Fruit fly (Drosophila melanogaster) whole organism, embryonic: ENCODE data around the gene CG4596.
A peak's percentile ranks its signal among the peaks of the same experiment; 100 is the strongest.

ENCODE experiments used
- Atf6 ChIP-seq: fragments of 200-800 bp; sonication (Bioruptor generic); IDR thresholded peaks from 2 replicates; pipeline ENCODE4 v1.3.6; 2022; ENCODE audit warnings: missing biosample characterization, missing genetic modification characterization
- CG10321 ChIP-seq: fragments of 200-800 bp; sonication (Bioruptor generic); IDR thresholded peaks from 2 replicates; pipeline ENCODE4 v1.3.6; 2022; ENCODE audit warnings: missing biosample characterization, missing genetic modification characterization
- CG11093 ChIP-seq: fragments of 200-800 bp; sonication (Bioruptor generic); IDR thresholded peaks from 3 replicates; pipeline ENCODE4 v1.3.6; 2022; ENCODE audit warnings: missing biosample characterization, missing genetic modification characterization
- CG13424 ChIP-seq: fragments of 200-800 bp; sonication (Bioruptor generic); optimal IDR thresholded peaks from 2 replicates; lab custom pipeline; 2019; ENCODE audit warnings: missing biosample characterization, mild to moderate bottlenecking, missing genetic modification characterization, moderate library complexity
- CG15514 ChIP-seq: fragments of 200-800 bp; sonication (Bioruptor generic); optimal IDR thresholded peaks from 3 replicates; lab custom pipeline; 2017; ENCODE audit warnings: missing biosample characterization, missing genetic modification characterization, mild to moderate bottlenecking, moderate library complexity, missing genetic modification reagents
- CG16863 ChIP-seq: fragments of 200-800 bp; sonication (Bioruptor generic); optimal IDR thresholded peaks from 3 replicates; lab custom pipeline; 2016; ENCODE audit warnings: missing biosample characterization, missing genetic modification characterization
- CG17361 ChIP-seq: fragments of 200-800 bp; sonication (Bioruptor generic); IDR thresholded peaks from 3 replicates; pipeline ENCODE4 v1.3.6; 2022; ENCODE audit warnings: missing biosample characterization, missing genetic modification characterization
- CG17385 ChIP-seq: fragments of 200-800 bp; sonication (Bioruptor generic); optimal IDR thresholded peaks from 3 replicates; lab custom pipeline; 2018; ENCODE audit warnings: missing biosample characterization, mild to moderate bottlenecking, missing genetic modification characterization
- CG18262 ChIP-seq: fragments of 200-800 bp; optimal IDR thresholded peaks from 3 replicates; lab custom pipeline; 2019; ENCODE audit warnings: missing biosample characterization, mild to moderate bottlenecking, missing genetic modification characterization, moderate library complexity
- CG2120 ChIP-seq: fragments of 200-800 bp; sonication (Bioruptor generic); optimal IDR thresholded peaks from 3 replicates; lab custom pipeline; 2016; ENCODE audit warnings: missing biosample characterization, missing genetic modification characterization
- CG32532 ChIP-seq: fragments of 200-800 bp; sonication (Bioruptor generic); IDR thresholded peaks from 2 replicates; pipeline ENCODE4 v1.3.6; 2022; ENCODE audit warnings: missing biosample characterization, missing genetic modification characterization
- CG6683 ChIP-seq: fragments of 200-800 bp; sonication (Bioruptor generic); optimal IDR thresholded peaks from 2 replicates; lab custom pipeline; 2017; ENCODE audit warnings: missing biosample characterization, mild to moderate bottlenecking, missing genetic modification characterization, missing genetic modification reagents
- CG7987 ChIP-seq: fragments of 200-800 bp; sonication (Bioruptor generic); optimal IDR thresholded peaks from 2 replicates; lab custom pipeline; 2018; ENCODE audit warnings: missing biosample characterization, mild to moderate bottlenecking, missing genetic modification characterization, moderate library complexity
- CG8290 ChIP-seq, 3 experiments: fragments of 200-800 bp; sonication (Bioruptor generic); optimal IDR thresholded peaks; 2 replicates each; lab custom pipeline; 2016 to 2019; ENCODE audit warnings: missing biosample characterization in 3 of 3, missing genetic modification characterization in 3 of 3, mild to moderate bottlenecking in 2 of 3, moderate library complexity in 1 of 3
- D ChIP-seq, 2 experiments: fragments of 200-800 bp in 1 of 2; fragments of >200 bp in 1 of 2; sonication (Bioruptor generic) in 1 of 2; optimal IDR thresholded peaks; 2 replicates in 1 of 2; 3 replicates in 1 of 2; lab custom pipeline; 2017; ENCODE audit warnings: mild to moderate bottlenecking in 1 of 2, missing biosample characterization in 1 of 2, missing genetic modification characterization in 1 of 2, missing genetic modification reagents in 1 of 2
- Dip2 ChIP-seq: fragments of 200-800 bp; sonication (Bioruptor generic); IDR thresholded peaks from 2 replicates; pipeline ENCODE4 v1.3.6; 2022; ENCODE audit warnings: missing biosample characterization, missing genetic modification characterization
- Doc2 ChIP-seq: fragments of 200-800 bp; sonication (Bioruptor generic); IDR thresholded peaks from 2 replicates; pipeline ENCODE4 v1.3.6; 2022; ENCODE audit warnings: missing biosample characterization, missing genetic modification characterization
- Elba2 ChIP-seq: fragments of 200-800 bp; sonication (Bioruptor generic); optimal IDR thresholded peaks from 3 replicates; lab custom pipeline; 2016; ENCODE audit warnings: missing biosample characterization, missing genetic modification characterization
- Ets97D ChIP-seq: fragments of 200-800 bp; sonication (Bioruptor generic); optimal IDR thresholded peaks from 3 replicates; lab custom pipeline; 2016; ENCODE audit warnings: missing biosample characterization, missing genetic modification characterization
- H15 ChIP-seq: fragments of 200-800 bp; sonication (Bioruptor generic); IDR thresholded peaks from 3 replicates; pipeline ENCODE4 v1.3.6; 2022; ENCODE audit warnings: missing biosample characterization, missing genetic modification characterization
- MESR4 ChIP-seq: fragments of 200-800 bp; sonication (Bioruptor generic); optimal IDR thresholded peaks from 2 replicates; lab custom pipeline; 2018; ENCODE audit warnings: missing biosample characterization, mild to moderate bottlenecking, missing genetic modification characterization, moderate library complexity
- Scr ChIP-seq: fragments of 200-800 bp; sonication (Bioruptor generic); IDR thresholded peaks from 2 replicates; pipeline ENCODE4 v1.3.6; 2022; ENCODE audit warnings: missing biosample characterization, missing genetic modification characterization; ENCODE audit not compliant: partially characterized antibody
- Sox100B ChIP-seq: fragments of 200-800 bp; sonication (Bioruptor generic); optimal IDR thresholded peaks from 3 replicates; lab custom pipeline; 2018; ENCODE audit warnings: missing biosample characterization, mild to moderate bottlenecking, missing genetic modification characterization
- Sox102F ChIP-seq: fragments of 200-800 bp; sonication (Bioruptor generic); optimal IDR thresholded peaks from 2 replicates; lab custom pipeline; 2018; ENCODE audit warnings: missing biosample characterization, mild to moderate bottlenecking, missing genetic modification characterization, moderate library complexity
- Trl ChIP-seq, 3 experiments: fragments of >200 bp in 2 of 3; fragments of 200-800 bp in 1 of 3; sonication (Bioruptor generic) in 1 of 3; optimal IDR thresholded peaks; 2 replicates in 1 of 3; 3 replicates in 2 of 3; lab custom pipeline; 2016 to 2017; ENCODE audit warnings: missing biosample characterization in 1 of 3, missing genetic modification characterization in 1 of 3
- Xbp1 ChIP-seq: fragments of 200-800 bp; sonication (Bioruptor generic); optimal IDR thresholded peaks from 3 replicates; lab custom pipeline; 2016; ENCODE audit warnings: missing biosample characterization, mild to moderate bottlenecking, missing genetic modification characterization
- YL-1 ChIP-seq: fragments of 200-800 bp; sonication (Bioruptor generic); optimal IDR thresholded peaks from 3 replicates; lab custom pipeline; 2017; ENCODE audit warnings: missing biosample characterization, mild to moderate bottlenecking, missing genetic modification characterization
- chif ChIP-seq, 2 experiments: fragments of 200-800 bp; sonication (Bioruptor generic); optimal IDR thresholded peaks; 3 replicates each; lab custom pipeline; 2016; ENCODE audit warnings: missing biosample characterization in 2 of 2, missing genetic modification characterization in 2 of 2
- crol ChIP-seq: fragments of 200-800 bp; sonication (Bioruptor generic); IDR thresholded peaks from 2 replicates; pipeline ENCODE4 v1.3.6; 2022; ENCODE audit warnings: missing biosample characterization, missing genetic modification characterization
- esg ChIP-seq: fragments of 200-800 bp; sonication (Bioruptor generic); conservative IDR thresholded peaks from 2 replicates; pipeline ENCODE4 v1.3.6; 2022; ENCODE audit warnings: missing biosample characterization, missing genetic modification characterization
- ftz-f1 ChIP-seq: fragments of 200-800 bp; sonication (Bioruptor generic); optimal IDR thresholded peaks from 2 replicates; lab custom pipeline; 2016; ENCODE audit warnings: missing biosample characterization, missing genetic modification characterization
- gcm ChIP-seq: fragments of 200-800 bp; sonication (Bioruptor generic); optimal IDR thresholded peaks from 2 replicates; lab custom pipeline; 2019; ENCODE audit warnings: missing biosample characterization, mild to moderate bottlenecking, missing genetic modification characterization, moderate library complexity
- grau ChIP-seq: fragments of 200-800 bp; optimal IDR thresholded peaks from 3 replicates; lab custom pipeline; 2019; ENCODE audit warnings: missing biosample characterization, mild to moderate bottlenecking, missing genetic modification characterization, moderate library complexity
- gt ChIP-seq: fragments of 200-800 bp; sonication (Bioruptor generic); IDR thresholded peaks from 2 replicates; pipeline ENCODE4 v1.3.6; 2022; ENCODE audit warnings: missing biosample characterization, missing genetic modification characterization
- hkb ChIP-seq, 2 experiments: fragments of 200-800 bp in 1 of 2; fragments of >200 bp in 1 of 2; sonication (Bioruptor generic) in 1 of 2; IDR thresholded peaks in 1 of 2; optimal IDR thresholded peaks in 1 of 2; 2 replicates each; pipeline versions ENCODE4 v1.3.6 to Lab custom; 2017 to 2022; ENCODE audit warnings: missing biosample characterization in 1 of 2, missing genetic modification characterization in 1 of 2
- ind ChIP-seq: fragments of 200-800 bp; sonication (Bioruptor generic); optimal IDR thresholded peaks from 3 replicates; lab custom pipeline; 2016; ENCODE audit warnings: missing biosample characterization, missing genetic modification characterization
- kah ChIP-seq: fragments of 200-800 bp; sonication (Bioruptor generic); optimal IDR thresholded peaks from 2 replicates; lab custom pipeline; 2018; ENCODE audit warnings: missing biosample characterization, mild to moderate bottlenecking, missing genetic modification characterization
- ken ChIP-seq: fragments of 200-800 bp; sonication (Bioruptor generic); IDR thresholded peaks from 3 replicates; pipeline ENCODE4 v1.3.6; 2022; ENCODE audit warnings: missing biosample characterization, missing genetic modification characterization
- lilli ChIP-seq: fragments of 200-800 bp; sonication (Bioruptor generic); optimal IDR thresholded peaks from 3 replicates; lab custom pipeline; 2016; ENCODE audit warnings: missing biosample characterization, missing genetic modification characterization
- nmo ChIP-seq: fragments of 200-800 bp; sonication (Bioruptor generic); optimal IDR thresholded peaks from 2 replicates; lab custom pipeline; 2018; ENCODE audit warnings: missing biosample characterization, mild to moderate bottlenecking, missing genetic modification characterization, moderate library complexity
- pfk ChIP-seq: fragments of 200-800 bp; sonication (Bioruptor generic); optimal IDR thresholded peaks from 2 replicates; lab custom pipeline; 2018; ENCODE audit warnings: missing biosample characterization, mild to moderate bottlenecking, missing genetic modification characterization, moderate library complexity
- pho ChIP-seq: fragments of 200-800 bp; sonication (Bioruptor generic); optimal IDR thresholded peaks from 2 replicates; lab custom pipeline; 2016; ENCODE audit warnings: missing biosample characterization, missing genetic modification characterization
- row ChIP-seq: fragments of 200-800 bp; sonication (Bioruptor generic); IDR thresholded peaks from 3 replicates; pipeline ENCODE4 v1.3.6; 2022; ENCODE audit warnings: missing biosample characterization, missing genetic modification characterization
- sens ChIP-seq: fragments of 200-800 bp; sonication (Bioruptor generic); peaks from one replicate; lab custom pipeline; 2016; ENCODE audit warnings: missing biosample characterization, missing genetic modification characterization
- sob ChIP-seq: fragments of 200-800 bp; sonication (Bioruptor generic); IDR thresholded peaks from 2 replicates; pipeline ENCODE4 v1.3.6; 2022; ENCODE audit warnings: missing biosample characterization, missing genetic modification characterization
- unpg ChIP-seq: fragments of 200-800 bp; sonication (Bioruptor generic); optimal IDR thresholded peaks from 3 replicates; lab custom pipeline; 2018; ENCODE audit warnings: missing biosample characterization, mild to moderate bottlenecking, missing genetic modification characterization, moderate library complexity
- zen ChIP-seq: fragments of 200-800 bp; sonication (Bioruptor generic); optimal IDR thresholded peaks from 3 replicates; lab custom pipeline; 2018; ENCODE audit warnings: missing biosample characterization, mild to moderate bottlenecking, missing genetic modification characterization, moderate library complexity
- zf30C ChIP-seq: fragments of 200-800 bp; sonication (Bioruptor generic); optimal IDR thresholded peaks from 3 replicates; lab custom pipeline; 2018; ENCODE audit warnings: missing biosample characterization, mild to moderate bottlenecking, missing genetic modification characterization

The CG4596 gene

DNA sequence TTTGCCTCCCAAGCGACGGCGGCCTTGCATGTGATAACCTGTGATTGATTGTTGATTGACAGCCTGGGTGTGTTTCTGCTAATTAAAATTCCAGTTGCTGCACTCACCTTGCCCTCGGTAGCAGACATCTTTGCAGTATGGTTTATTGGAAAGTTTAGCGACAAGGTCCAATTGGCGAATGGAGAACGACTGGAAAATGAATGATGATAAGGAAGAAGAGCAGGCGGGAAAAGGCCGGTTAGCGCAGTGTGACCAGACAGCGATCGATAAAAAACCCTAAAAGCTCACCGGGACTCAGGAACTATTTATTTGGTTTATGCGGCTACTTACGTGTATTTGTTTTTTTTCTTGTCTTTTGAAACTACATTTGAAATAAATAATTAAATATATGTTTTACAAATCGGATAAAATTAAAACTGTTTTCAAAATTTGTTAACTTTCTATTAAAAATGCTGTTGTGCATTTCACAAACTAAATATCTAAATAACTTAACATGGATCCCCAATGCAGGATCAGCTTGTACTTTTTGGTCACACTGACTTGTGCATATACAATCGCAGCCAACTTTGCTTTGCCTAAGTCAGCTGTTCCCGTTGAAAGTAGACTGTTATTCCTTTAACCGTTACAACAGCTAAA, 572 bp upstream of the CG4596 start, which contains the start of gene Fdh (continued):
- TF ChIP-seq crol (GFP tag; lab: Robert Waterston, UW) (peak; percentile 35; the same call in 1 of the 2 replicates), Xbp1 (GFP tag; lab: Kevin White, UChicago) (peak; percentile 73), D (optimal IDR thresholded peaks at IDR 0.05; lab: Kevin White, UChicago) (peak; percentile 3), D (GFP tag; optimal IDR thresholded peaks at IDR 0.05; lab: Kevin White, UChicago) (no peak), CG17385 (peak; percentile 63), pho (GFP tag; lab: Kevin White, UChicago) (no peak), Sox100B (GFP tag; lab: Kevin White, UChicago) (peak; percentile 75), YL-1 (GFP tag; lab: Kevin White, UChicago) (peak; percentile 41), gt (no peak), ftz-f1 (GFP tag; lab: Kevin White, UChicago) (peak; percentile 55), chif (GFP tag; optimal IDR thresholded peaks at IDR 0.05; lab: Kevin White, UChicago) (no peak), CG15514 (GFP tag; lab: Kevin White, UChicago) (peak; percentile 49), CG11093 (GFP tag; lab: Robert Waterston, UW) (no peak), zf30C (GFP tag; lab: Kevin White, UChicago) (no peak), nmo (GFP tag; lab: Kevin White, UChicago) (peak; percentile 80), Elba2 (GFP tag; lab: Kevin White, UChicago) (peak; percentile 80), CG17361 (GFP tag; lab: Robert Waterston, UW) (peak; percentile 81), H15 (GFP tag; lab: Robert Waterston, UW) (no peak), Doc2 (GFP tag; lab: Robert Waterston, UW) (no peak), Scr (no peak), lilli (peak; percentile 54), pfk (no peak), sob (GFP tag; lab: Robert Waterston, UW) (peak; percentile 50), Atf6 (GFP tag; lab: Robert Waterston, UW) (peak; percentile 45; the same call in 1 of the 2 replicates), Ets97D (GFP tag; lab: Kevin White, UChicago) (peak; percentile 95), ken (GFP tag; lab: Robert Waterston, UW) (0 out of 3 replicates have a peak, but pooled peaks have one; percentile 26), unpg (GFP tag; lab: Kevin White, UChicago) (peak; percentile 54), Dip2 (no peak), CG8290 (GFP tag; optimal IDR thresholded peaks at IDR 0.05; lab: Kevin White, UChicago) (peak; percentile 89), CG8290 (tag; optimal IDR thresholded peaks at IDR 0.05; lab: Kevin White, UChicago) (peak; percentile 47 to 81), CG2120 (GFP tag; lab: Kevin White, UChicago) (peak; percentile 46), row (GFP tag; lab: Robert Waterston, UW) (peak; percentile 80), ind (GFP tag; lab: Kevin White, UChicago) (peak; percentile 35), esg (GFP tag; lab: Robert Waterston, UW) (no peak), CG13424 (tag; lab: Kevin White, UChicago) (peak; percentile 73), CG32532 (peak; percentile 57; the same call in 1 of the 2 replicates), grau (tag; lab: Kevin White, UChicago) (peak; percentile 66), Trl (optimal IDR thresholded peaks at IDR 0.05; lab: Kevin White, UChicago) (no peak), Trl (GFP tag; optimal IDR thresholded peaks at IDR 0.05; lab: Kevin White, UChicago) (peak; percentile 45), CG7987 (GFP tag; lab: Kevin White, UChicago) (peak; percentile 34), CG18262 (peak; percentile 74), CG10321 (GFP tag; lab: Robert Waterston, UW) (no peak), CG16863 (GFP tag; lab: Kevin White, UChicago) (peak; percentile 9), CG6683 (GFP tag; lab: Kevin White, UChicago) (peak; percentile 30), hkb (optimal IDR thresholded peaks at IDR 0.05; lab: Kevin White, UChicago) (peak; percentile 16), hkb (GFP tag; IDR thresholded peaks at IDR 0.05; lab: Robert Waterston, UW) (peak; percentile 27; the same call in 1 of the 2 replicates), MESR4 (no peak), gcm (GFP tag; lab: Kevin White, UChicago) (peak; percentile 59), kah (peak; percentile 19), Sox102F (peak; percentile 41), zen (tag; lab: Kevin White, UChicago) (peak; percentile 43), sens (GFP tag; lab: Kevin White, UChicago) (peak; percentile 80)
